Fruit fly (Drosophila melanogaster) whole organism, prepupa: Measurements from ENCODE around the gene CG7183.

Experiments
- CG11762 ChIP-seq: fragments of 200-800 bp; sonication (Bioruptor generic); optimal IDR thresholded peaks from 3 replicates; lab custom pipeline; 2016; ENCODE audit warnings: missing biosample characterization, missing genetic modification characterization; ENCODE audit not compliant: insufficient read depth
- CG6163 ChIP-seq: fragments of 200-800 bp; sonication (Bioruptor generic); IDR thresholded peaks from 3 replicates; pipeline ENCODE4 v1.3.6; 2022; ENCODE audit warnings: missing biosample characterization, missing genetic modification characterization
- Ets96B ChIP-seq: fragments of 200-800 bp; optimal IDR thresholded peaks from 2 replicates; lab custom pipeline; 2019; ENCODE audit warnings: missing biosample characterization, mild to moderate bottlenecking, missing genetic modification characterization, moderate library complexity
- Hr38 ChIP-seq: sonication (Bioruptor generic); optimal IDR thresholded peaks from 2 replicates; lab custom pipeline; 2016; ENCODE audit warnings: missing biosample characterization, missing genetic modification characterization
- Sox102F ChIP-seq: fragments of 200-800 bp; sonication (Bioruptor generic); optimal IDR thresholded peaks from 2 replicates; lab custom pipeline; 2016; ENCODE audit warnings: missing biosample characterization, mild to moderate bottlenecking, missing genetic modification characterization
- dsx ChIP-seq: fragments of 200-800 bp; optimal IDR thresholded peaks from 3 replicates; lab custom pipeline; 2019; ENCODE audit warnings: missing biosample characterization, mild to moderate bottlenecking, missing genetic modification characterization, moderate library complexity; ENCODE audit not compliant: poor library complexity, severe bottlenecking

DNA sequence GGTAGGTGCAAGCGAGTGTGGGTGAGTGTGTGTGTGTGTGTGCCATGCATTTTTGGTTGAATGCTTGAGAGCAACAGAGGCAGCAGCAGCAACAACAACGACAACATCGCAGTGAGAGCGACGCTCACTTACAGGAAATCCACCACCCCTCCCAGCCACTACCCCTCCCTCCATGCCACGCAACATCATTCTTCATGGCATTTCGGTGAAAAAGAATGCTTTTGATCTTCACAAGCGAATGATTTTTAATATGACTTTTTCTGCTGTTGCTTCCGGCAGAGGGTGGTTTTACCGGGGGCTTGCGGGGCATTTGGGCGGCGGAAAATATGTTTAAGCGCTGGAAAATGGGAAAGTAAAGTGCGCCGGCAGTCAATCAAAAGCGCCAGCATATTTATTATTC, 41.1 kb upstream of the CG7183 start:
- TF ChIP-seq dsx (GFP tag; lab: Kevin White, UChicago): no peak
- no peak for TF ChIP-seq Sox102F (GFP tag; lab: Kevin White, UChicago)
- TF ChIP-seq CG11762 (GFP tag; lab: Kevin White, UChicago): no peak
- TF ChIP-seq CG6163 (GFP tag; lab: Robert Waterston, UW): no peak
- no peak for TF ChIP-seq Hr38 (GFP tag; lab: Kevin White, UChicago)
- no peak for TF ChIP-seq Ets96B (tag; lab: Kevin White, UChicago)
